Worm (Caenorhabditis elegans) whole organism, L4 larva: Measurements from ENCODE around the gene trxr-2.

Experiments
- D1046.2 ChIP-seq: fragments of 200-800 bp; sonication (Bioruptor generic); IDR thresholded peaks from 2 replicates; pipeline ENCODE4 v1.3.6; 2022; ENCODE audit warnings: missing genetic modification characterization, missing compliant biosample characterization
- F37D6.2 ChIP-seq: sonication (generic microtip); optimal IDR thresholded peaks from 2 replicates; lab custom pipeline; 2016; ENCODE audit warnings: mild to moderate bottlenecking, missing genetic modification characterization, missing compliant biosample characterization
- T26A8.4 ChIP-seq: fragments of 200-800 bp; sonication (Bioruptor generic); IDR thresholded peaks from 2 replicates; pipeline ENCODE4 v1.3.6; 2022; ENCODE audit warnings: missing genetic modification characterization, missing compliant biosample characterization
- Y105C5A.15 ChIP-seq: fragments of 200-800 bp; sonication (Bioruptor generic); IDR thresholded peaks from 2 replicates; pipeline ENCODE4 v1.3.6; 2022; ENCODE audit warnings: missing genetic modification characterization, missing compliant biosample characterization
- Y48G9A.11 ChIP-seq: fragments of 200-800 bp; sonication (Bioruptor generic); IDR thresholded peaks from 2 replicates; pipeline ENCODE4 v1.3.6; 2022; ENCODE audit warnings: missing genetic modification reagents, missing genetic modification characterization, missing compliant biosample characterization
- ZK337.2 ChIP-seq: fragments of 200-800 bp; sonication (Bioruptor generic); IDR thresholded peaks from 2 replicates; pipeline ENCODE4 v1.3.6; 2022; ENCODE audit warnings: missing genetic modification reagents, missing genetic modification characterization, missing compliant biosample characterization
- ZK546.5 ChIP-seq, 2 experiments: sonication (generic microtip); optimal IDR thresholded peaks; 2 replicates each; lab custom pipeline; 2017; ENCODE audit warnings: missing biosample characterization in 2 of 2, missing genetic modification characterization in 2 of 2
- aha-1 ChIP-seq: fragments of 150-350 bp; peaks from one replicate; lab custom pipeline; 2014; ENCODE audit warnings: missing biosample characterization, missing genetic modification characterization
- aly-2 ChIP-seq: sonication (generic microtip); optimal IDR thresholded peaks from 2 replicates; lab custom pipeline; 2018; ENCODE audit warnings: missing biosample characterization, missing genetic modification characterization
- ama-1 ChIP-seq: fragments of 150-350 bp; optimal IDR thresholded peaks from 2 replicates; lab custom pipeline; 2014; ENCODE audit warnings: inconsistent platforms, mixed read lengths
- attf-4 ChIP-seq: sonication (generic microtip); optimal IDR thresholded peaks from 3 replicates; lab custom pipeline; 2017; ENCODE audit warnings: missing biosample characterization, missing genetic modification characterization
- ceh-20 ChIP-seq: fragments of 200-800 bp; sonication (Bioruptor generic); IDR thresholded peaks from 2 replicates; pipeline ENCODE4 v1.3.6; 2022; ENCODE audit warnings: missing genetic modification reagents, missing genetic modification characterization, missing compliant biosample characterization
- ceh-62 ChIP-seq: sonication (generic microtip); optimal IDR thresholded peaks from 2 replicates; lab custom pipeline; 2017; ENCODE audit warnings: missing biosample characterization, missing genetic modification characterization
- ces-1 ChIP-seq: fragments of 150-350 bp; sonication (generic microtip); optimal IDR thresholded peaks from 4 replicates; lab custom pipeline; 2014; ENCODE audit warnings: missing biosample characterization, missing genetic modification reagents, missing genetic modification characterization
- daf-12 ChIP-seq: fragments of 150-350 bp; optimal IDR thresholded peaks from 2 replicates; lab custom pipeline; 2014; ENCODE audit warnings: missing biosample characterization, missing genetic modification reagents, missing genetic modification characterization
- daf-19 ChIP-seq: fragments of 200-800 bp; sonication (Bioruptor generic); conservative IDR thresholded peaks from 2 replicates; pipeline ENCODE4 v1.3.6; 2022; ENCODE audit warnings: missing genetic modification characterization, missing compliant biosample characterization
- dmd-6 ChIP-seq: fragments of 200-800 bp; sonication (Bioruptor generic); IDR thresholded peaks from 2 replicates; pipeline ENCODE4 v1.3.6; 2022; ENCODE audit warnings: missing genetic modification reagents, missing genetic modification characterization, missing compliant biosample characterization
- dmd-8 ChIP-seq: fragments of 200-800 bp; sonication (Bioruptor generic); IDR thresholded peaks from 2 replicates; pipeline ENCODE4 v1.3.6; 2022; ENCODE audit warnings: missing genetic modification characterization, missing compliant biosample characterization
- dmd-9 ChIP-seq: fragments of 200-800 bp; sonication (Bioruptor generic); IDR thresholded peaks from 2 replicates; pipeline ENCODE4 v1.3.6; 2022; ENCODE audit warnings: missing genetic modification reagents, missing genetic modification characterization, missing compliant biosample characterization
- duxl-1 ChIP-seq: sonication (generic microtip); optimal IDR thresholded peaks from 2 replicates; lab custom pipeline; 2016; ENCODE audit warnings: mild to moderate bottlenecking, missing genetic modification characterization, moderate library complexity, missing compliant biosample characterization; ENCODE audit not compliant: poor library complexity
- egl-27 ChIP-seq: sonication (generic microtip); optimal IDR thresholded peaks from 3 replicates; lab custom pipeline; 2017; ENCODE audit warnings: missing biosample characterization, missing genetic modification reagents, missing genetic modification characterization
- fos-1 ChIP-seq: fragments of 150-350 bp; optimal IDR thresholded peaks from 2 replicates; lab custom pipeline; 2014; ENCODE audit warnings: missing biosample characterization, missing genetic modification characterization
- gei-8 ChIP-seq: fragments of 200-800 bp; sonication (Bioruptor generic); optimal IDR thresholded peaks from 2 replicates; lab custom pipeline; 2018; ENCODE audit warnings: mild to moderate bottlenecking, missing genetic modification characterization, missing compliant biosample characterization
- hif-1 ChIP-seq, 2 experiments: sonication (generic microtip); optimal IDR thresholded peaks; 2 replicates each; lab custom pipeline; 2016 to 2017; ENCODE audit warnings: missing compliant biosample characterization in 2 of 2, missing genetic modification characterization in 2 of 2, missing genetic modification reagents in 2 of 2, missing genotype in 2 of 2, mild to moderate bottlenecking in 1 of 2
- hmg-1.1 ChIP-seq: fragments of 200-800 bp; sonication (Bioruptor generic); IDR thresholded peaks from 2 replicates; pipeline ENCODE4 v1.3.6; 2022; ENCODE audit warnings: missing genetic modification reagents, missing genetic modification characterization, missing compliant biosample characterization
- lin-29 ChIP-seq: fragments of 200-800 bp; sonication (Bioruptor generic); IDR thresholded peaks from 2 replicates; pipeline ENCODE4 v1.3.6; 2022; ENCODE audit warnings: missing genetic modification reagents, missing genetic modification characterization, missing compliant biosample characterization
- lin-38 ChIP-seq: fragments of 200-800 bp; sonication (Bioruptor generic); IDR thresholded peaks from 2 replicates; pipeline ENCODE4 v1.3.6; 2022; ENCODE audit warnings: missing genetic modification reagents, missing genetic modification characterization, missing compliant biosample characterization
- lin-39 ChIP-seq: fragments of 150-350 bp; optimal IDR thresholded peaks from 2 replicates; lab custom pipeline; 2014; ENCODE audit warnings: missing biosample characterization, missing genetic modification reagents, missing genetic modification characterization
- lir-3 ChIP-seq: sonication (generic microtip); optimal IDR thresholded peaks from 2 replicates; lab custom pipeline; 2016; ENCODE audit warnings: mild to moderate bottlenecking, missing genetic modification characterization, missing compliant biosample characterization
- lsy-2 ChIP-seq, 2 experiments: fragments of 150-350 bp in 1 of 2; sonication (generic microtip) in 1 of 2; optimal IDR thresholded peaks; 2 replicates each; lab custom pipeline; 2014 to 2017; ENCODE audit warnings: missing biosample characterization in 2 of 2, missing genetic modification characterization in 2 of 2
- madf-5 ChIP-seq, 2 experiments: fragments of 200-800 bp; sonication (Bioruptor generic); IDR thresholded peaks; 2 replicates each; pipeline ENCODE4 v1.3.6; 2022; ENCODE audit warnings: missing compliant biosample characterization in 2 of 2, missing genetic modification characterization in 2 of 2
- mdt-29 ChIP-seq: fragments of 200-800 bp; sonication (Bioruptor generic); IDR thresholded peaks from 2 replicates; pipeline ENCODE4 v1.3.6; 2022; ENCODE audit warnings: missing genetic modification reagents, missing genetic modification characterization, missing compliant biosample characterization
- mep-1 ChIP-seq: fragments of 150-350 bp; sonication (generic microtip); optimal IDR thresholded peaks from 3 replicates; lab custom pipeline; 2014; ENCODE audit warnings: missing biosample characterization, missing genetic modification characterization
- nhr-10 ChIP-seq: fragments of 150-350 bp; optimal IDR thresholded peaks from 2 replicates; lab custom pipeline; 2014; ENCODE audit warnings: missing biosample characterization, missing genetic modification characterization
- nhr-25 ChIP-seq: sonication (generic microtip); optimal IDR thresholded peaks from 2 replicates; lab custom pipeline; 2017; ENCODE audit warnings: missing genetic modification characterization, mild to moderate bottlenecking, missing compliant biosample characterization, antibody characterized with exemption, moderate library complexity, borderline replicate concordance; ENCODE audit not compliant: insufficient read depth
- nhr-41 ChIP-seq: fragments of 200-800 bp; sonication (Bioruptor generic); IDR thresholded peaks from 2 replicates; pipeline ENCODE4 v1.3.6; 2022; ENCODE audit warnings: missing genetic modification reagents, missing genetic modification characterization, missing compliant biosample characterization
- nhr-6 ChIP-seq: fragments of 150-350 bp; optimal IDR thresholded peaks from 2 replicates; lab custom pipeline; 2014; ENCODE audit warnings: missing biosample characterization, missing genetic modification characterization
- nhr-76 ChIP-seq: fragments of 150-350 bp; optimal IDR thresholded peaks from 2 replicates; lab custom pipeline; 2014; ENCODE audit warnings: missing biosample characterization, missing genetic modification characterization
- nhr-77 ChIP-seq: fragments of 150-350 bp; optimal IDR thresholded peaks from 2 replicates; lab custom pipeline; 2014; ENCODE audit warnings: missing biosample characterization, missing genetic modification characterization
- pha-4 ChIP-seq, 2 experiments: fragments of 150-350 bp in 1 of 2; fragments of 200-800 bp in 1 of 2; sonication (Bioruptor generic) in 1 of 2; IDR thresholded peaks in 1 of 2; optimal IDR thresholded peaks in 1 of 2; 2 replicates each; pipeline versions ENCODE4 v1.3.6 to Lab custom; 2014 to 2022; ENCODE audit warnings: missing genetic modification characterization in 2 of 2, missing genetic modification reagents in 2 of 2, missing biosample characterization in 1 of 2, missing compliant biosample characterization in 1 of 2
- php-3 ChIP-seq: fragments of 200-800 bp; sonication (Bioruptor generic); IDR thresholded peaks from 2 replicates; pipeline ENCODE4 v1.3.6; 2022; ENCODE audit warnings: missing genetic modification reagents, missing genetic modification characterization, missing compliant biosample characterization
- sdz-12 ChIP-seq: fragments of 200-800 bp; sonication (Bioruptor generic); optimal IDR thresholded peaks from 2 replicates; lab custom pipeline; 2018; ENCODE audit warnings: mild to moderate bottlenecking, missing genetic modification characterization, missing compliant biosample characterization
- snpc-4 ChIP-seq: fragments of 150-350 bp; optimal IDR thresholded peaks from 2 replicates; lab custom pipeline; 2014; ENCODE audit warnings: missing biosample characterization, missing genetic modification characterization
- unc-130 ChIP-seq: sonication (generic microtip); optimal IDR thresholded peaks from 2 replicates; lab custom pipeline; 2016; ENCODE audit warnings: missing genetic modification reagents, missing genetic modification characterization, missing compliant biosample characterization
- unc-62 ChIP-seq, 3 experiments: fragments of 150-350 bp in 1 of 3; sonication (generic microtip); optimal IDR thresholded peaks in 2 of 3; peaks in 1 of 3; 1 replicate in 1 of 3; 2 replicates in 2 of 3; lab custom pipeline; 2014 to 2017; ENCODE audit warnings: missing biosample characterization in 3 of 3, missing genetic modification characterization in 3 of 3, missing genetic modification reagents in 3 of 3, missing genotype in 1 of 3
- vab-7 ChIP-seq: fragments of 200-800 bp; sonication (Bioruptor generic); IDR thresholded peaks from 2 replicates; pipeline ENCODE4 v1.3.6; 2022; ENCODE audit warnings: missing genetic modification reagents, missing genetic modification characterization, missing compliant biosample characterization
- zfp-2 ChIP-seq: sonication (generic microtip); optimal IDR thresholded peaks from 2 replicates; lab custom pipeline; 2016; ENCODE audit warnings: mild to moderate bottlenecking, missing genetic modification characterization, missing compliant biosample characterization
- zfp-3 ChIP-seq: fragments of 200-800 bp; sonication (Bioruptor generic); conservative IDR thresholded peaks from 2 replicates; pipeline ENCODE4 v1.3.6; 2022; ENCODE audit warnings: missing genetic modification reagents, missing genetic modification characterization, missing compliant biosample characterization
- zip-11 ChIP-seq: fragments of 200-800 bp; sonication (Bioruptor generic); IDR thresholded peaks from 2 replicates; pipeline ENCODE4 v1.3.6; 2022; ENCODE audit warnings: missing genetic modification characterization, missing compliant biosample characterization
- ztf-11 ChIP-seq: fragments of 150-350 bp; optimal IDR thresholded peaks from 2 replicates; lab custom pipeline; 2014; ENCODE audit warnings: missing biosample characterization, missing genetic modification characterization

Gene trxr-2

ce11 chrIII:8865294-8865766 is 48.2 kb upstream of the trxr-2 start (continued):
- TF ChIP-seq hmg-1.1 = peak; percentile 82
- TF ChIP-seq fos-1 (tag; lab: Kevin White, UChicago) = no peak
- TF ChIP-seq sdz-12 (GFP tag; lab: Kevin White, UChicago) = no peak
- TF ChIP-seq Y105C5A.15 (GFP tag; lab: Robert Waterston, UW) = 0 out of 2 replicates have a peak, but pooled peaks have one; percentile 17
- TF ChIP-seq lin-39 (tag; lab: Kevin White, UChicago) = no peak
- peak; percentile 67 for TF ChIP-seq nhr-77 (tag; lab: Kevin White, UChicago)
- no peak for TF ChIP-seq ZK337.2 (GFP tag; lab: Robert Waterston, UW)
- TF ChIP-seq dmd-9 (GFP tag; lab: Robert Waterston, UW) = 0 out of 2 replicates have a peak, but pooled peaks have one; percentile 9
- TF ChIP-seq ceh-20 = peak; percentile 80; the same call in 1 of the 2 replicates
- peak; percentile 83 for TF ChIP-seq mep-1 (tag; lab: Kevin White, UChicago)
- peak; percentile 51; the same call in 1 of the 2 replicates for TF ChIP-seq nhr-41 (GFP tag; lab: Robert Waterston, UW)
- peak; percentile 48; the same call in 1 of the 2 replicates for TF ChIP-seq Y48G9A.11
- TF ChIP-seq pha-4 (GFP tag; IDR thresholded peaks at IDR 0.05; lab: Robert Waterston, UW) = peak; percentile 90
- TF ChIP-seq pha-4 (tag; optimal IDR thresholded peaks at IDR 0.05; lab: Kevin White, UChicago) = no peak
- no peak for TF ChIP-seq zfp-2 (tag; lab: Kevin White, UChicago)
- TF ChIP-seq unc-130 (GFP tag; lab: Kevin White, UChicago) = no peak
- peak; percentile 0 for TF ChIP-seq nhr-25 (tag; lab: Kevin White, UChicago)
- peak; percentile 90 for TF ChIP-seq T26A8.4 (GFP tag; lab: Robert Waterston, UW)
- no peak for TF ChIP-seq ztf-11 (tag; lab: Kevin White, UChicago)
- peak; percentile 98 for TF ChIP-seq aha-1 (tag; lab: Kevin White, UChicago)
- no peak for TF ChIP-seq egl-27 (tag; lab: Kevin White, UChicago)
- peak in 1 of 2 experiments; percentile 88; a peak in 1 of 4 replicates for TF ChIP-seq madf-5 (GFP tag; IDR thresholded peaks at IDR 0.05; lab: Robert Waterston, UW)
- TF ChIP-seq ama-1 (lab: Kevin White, UChicago) = peak; percentile 95
- TF ChIP-seq unc-62 (GFP tag; optimal IDR thresholded peaks at IDR 0.05 in 1 of 2; lab: Kevin White, UChicago) = peak in 1 of 2 experiments; percentile 97
- no peak for TF ChIP-seq unc-62 (tag; optimal IDR thresholded peaks at IDR 0.05; lab: Kevin White, UChicago)
- TF ChIP-seq ceh-62 (tag; lab: Kevin White, UChicago) = no peak
- TF ChIP-seq duxl-1 (tag; lab: Kevin White, UChicago) = no peak
- no peak for TF ChIP-seq ces-1
- TF ChIP-seq D1046.2 = peak; percentile 78; the same call in 1 of the 2 replicates
- peak; percentile 71; the same call in 1 of the 2 replicates for TF ChIP-seq zip-11 (GFP tag; lab: Robert Waterston, UW)
- TF ChIP-seq aly-2 (tag; lab: Kevin White, UChicago) = no peak
- TF ChIP-seq vab-7 = peak; percentile 64
- peak; percentile 63 for TF ChIP-seq nhr-6 (tag; lab: Kevin White, UChicago)
- peak; percentile 82 for TF ChIP-seq gei-8
- TF ChIP-seq nhr-76 (tag; lab: Kevin White, UChicago) = no peak
- TF ChIP-seq lsy-2 (tag; optimal IDR thresholded peaks at IDR 0.05; lab: Kevin White, UChicago) = peak; percentile 27 to 64
- TF ChIP-seq mdt-29 = no peak; the same call in 1 of the 2 replicates
- TF ChIP-seq lin-38 = peak; percentile 74
- TF ChIP-seq daf-19 (GFP tag; lab: Robert Waterston, UW) = no peak
- TF ChIP-seq dmd-6 = peak; percentile 94
- 0 out of 2 replicates have a peak, but pooled peaks have one; percentile 51 for TF ChIP-seq lin-29 (GFP tag; lab: Robert Waterston, UW)
- TF ChIP-seq lir-3 = peak; percentile 26
- TF ChIP-seq F37D6.2 = no peak
- TF ChIP-seq zfp-3 (GFP tag; lab: Robert Waterston, UW) = peak; percentile 91
- TF ChIP-seq snpc-4 (tag; lab: Kevin White, UChicago) = no peak
- peak; percentile 75; the same call in 1 of the 2 replicates for TF ChIP-seq dmd-8 (GFP tag; lab: Robert Waterston, UW)
- no peak for TF ChIP-seq ZK546.5 (tag; optimal IDR thresholded peaks at IDR 0.05; lab: Kevin White, UChicago)
- peak; percentile 68 for TF ChIP-seq php-3 (GFP tag; lab: Robert Waterston, UW)
- no peak for TF ChIP-seq attf-4 (tag; lab: Kevin White, UChicago)
- TF ChIP-seq nhr-10 (tag; lab: Kevin White, UChicago) = peak; percentile 52
- no peak for TF ChIP-seq daf-12
- TF ChIP-seq hif-1 (tag; optimal IDR thresholded peaks at IDR 0.05; lab: Kevin White, UChicago) = peak; percentile 3 to 64
